Worm (Caenorhabditis elegans): ENCODE measurements around the gene nhr-96.

- no peak for TF ChIP-seq ztf-11 (tag; optimal IDR thresholded peaks at IDR 0.05)
- no peak for TF ChIP-seq blmp-1 (tag; optimal IDR thresholded peaks at IDR 0.05; ENCODE audit: insufficient read depth)
- TF ChIP-seq ceh-82 (tag; optimal IDR thresholded peaks at IDR 0.05), result no peak
- no peak for TF ChIP-seq ama-1 (optimal IDR thresholded peaks at IDR 0.05)
- TF ChIP-seq snpc-4 (tag; optimal IDR thresholded peaks at IDR 0.05), result no peak
- TF ChIP-seq zag-1 (tag; optimal IDR thresholded peaks at IDR 0.05), result no peak
- TF ChIP-seq nhr-12 (tag; optimal IDR thresholded peaks at IDR 0.05), result no peak
- TF ChIP-seq aly-2 (tag; optimal IDR thresholded peaks at IDR 0.05), result no peak
- no peak for TF ChIP-seq C34F6.9 (tag; optimal IDR thresholded peaks at IDR 0.05)
- TF ChIP-seq crh-2 (tag; optimal IDR thresholded peaks at IDR 0.05), result no peak
- TF ChIP-seq nhr-11 (tag; optimal IDR thresholded peaks at IDR 0.05), result no peak
- TF ChIP-seq nhr-21 (tag; optimal IDR thresholded peaks at IDR 0.05), result no peak
Observed at ce11 chrV:2199594-2199993, 33.7 kb upstream of the nhr-96 start.
